Worm (Caenorhabditis elegans): ENCODE measurements around the gene C39E9.12.

- TF ChIP-seq fkh-10 (GFP tag; optimal IDR thresholded peaks at IDR 0.05) (no peak), ceh-82 (tag; optimal IDR thresholded peaks at IDR 0.05) (no peak), nhr-85 (tag) (no peak), ceh-88 (GFP tag; IDR thresholded peaks at IDR 0.05) (no peak)
Observed at ce11 chrIV:13086705-13087104, 7.1 kb upstream of the C39E9.12 start, which contains the start of gene spin-2.

All from whole organism, L1 larva.